Fruit fly (Drosophila melanogaster) whole organism, adult: ENCODE data around the gene na.
"Not testable (repeated sequence)": the region's sequence is repeated elsewhere in the genome, so short reads cannot be mapped to it uniquely, and the experiment has no call there.

Experiments used
- CG11617 ChIP-seq: fragments of 200-800 bp; sonication (Bioruptor generic); optimal IDR thresholded peaks from 2 replicates; lab custom pipeline; 2017; ENCODE audit warnings: mild to moderate bottlenecking, missing biosample characterization, missing genetic modification reagents, missing genetic modification characterization
- CG12768 ChIP-seq: fragments of 200-800 bp; sonication (Bioruptor generic); optimal IDR thresholded peaks from 2 replicates; lab custom pipeline; 2017; ENCODE audit warnings: missing biosample characterization, missing genetic modification characterization, mild to moderate bottlenecking, moderate library complexity, missing genetic modification reagents
- CG14711 ChIP-seq: fragments of 200-800 bp; sonication (Bioruptor generic); optimal IDR thresholded peaks from 2 replicates; lab custom pipeline; 2018; ENCODE audit warnings: missing biosample characterization, mild to moderate bottlenecking, missing genetic modification characterization, moderate library complexity
- CG1620 ChIP-seq: fragments of 200-800 bp; sonication (Bioruptor generic); optimal IDR thresholded peaks from 2 replicates; lab custom pipeline; 2016; ENCODE audit warnings: missing biosample characterization, missing genetic modification characterization
- CG7045 ChIP-seq: fragments of 200-800 bp; sonication (Bioruptor generic); optimal IDR thresholded peaks from 2 replicates; lab custom pipeline; 2017; ENCODE audit warnings: missing biosample characterization, mild to moderate bottlenecking, missing genetic modification characterization
- CG7101 ChIP-seq: fragments of 200-800 bp; sonication (Bioruptor generic); optimal IDR thresholded peaks from 2 replicates; lab custom pipeline; 2018; ENCODE audit warnings: missing biosample characterization, mild to moderate bottlenecking, missing genetic modification characterization, moderate library complexity
- Clk ChIP-seq: fragments of 200-800 bp; sonication (Bioruptor generic); optimal IDR thresholded peaks from 2 replicates; lab custom pipeline; 2017; ENCODE audit warnings: missing biosample characterization, missing genetic modification characterization
- Crg-1 ChIP-seq: fragments of 200-800 bp; sonication (Bioruptor generic); optimal IDR thresholded peaks from 2 replicates; lab custom pipeline; 2016; ENCODE audit warnings: missing biosample characterization, missing genetic modification characterization
- Hr96 ChIP-seq: fragments of 200-800 bp; sonication (Bioruptor generic); optimal IDR thresholded peaks from 2 replicates; lab custom pipeline; 2016; ENCODE audit warnings: missing biosample characterization, missing genetic modification characterization
- Mnt ChIP-seq: fragments of 200-800 bp; sonication (Bioruptor generic); optimal IDR thresholded peaks from 2 replicates; lab custom pipeline; 2016; ENCODE audit warnings: missing biosample characterization, mild to moderate bottlenecking, missing genetic modification characterization
- bab1 ChIP-seq: fragments of 200-800 bp; sonication (Bioruptor generic); optimal IDR thresholded peaks from 3 replicates; lab custom pipeline; 2019; ENCODE audit warnings: missing biosample characterization, mild to moderate bottlenecking, missing genetic modification characterization, moderate library complexity
- cic ChIP-seq: fragments of 200-800 bp; sonication (Bioruptor generic); optimal IDR thresholded peaks from 2 replicates; lab custom pipeline; 2017; ENCODE audit warnings: missing biosample characterization, mild to moderate bottlenecking, missing genetic modification characterization, moderate library complexity
- cnc ChIP-seq, 2 experiments: fragments of >200 bp; optimal IDR thresholded peaks; 2 replicates each; lab custom pipeline; 2017
- kay ChIP-seq: fragments of 200-800 bp; sonication (Bioruptor generic); peaks from one replicate; lab custom pipeline; 2016; ENCODE audit warnings: missing biosample characterization, missing genetic modification characterization, borderline replicate concordance
- ovo ChIP-seq: fragments of 200-800 bp; sonication (Bioruptor generic); optimal IDR thresholded peaks from 2 replicates; lab custom pipeline; 2016; ENCODE audit warnings: missing biosample characterization, missing genetic modification characterization
- pad ChIP-seq: fragments of 200-800 bp; sonication (Bioruptor generic); optimal IDR thresholded peaks from 3 replicates; lab custom pipeline; 2017; ENCODE audit warnings: missing biosample characterization, missing genetic modification characterization, mild to moderate bottlenecking, moderate library complexity, missing genetic modification reagents
- tj ChIP-seq: fragments of 200-800 bp; sonication (Bioruptor generic); optimal IDR thresholded peaks from 3 replicates; lab custom pipeline; 2017; ENCODE audit warnings: missing biosample characterization, mild to moderate bottlenecking, missing genetic modification characterization, moderate library complexity
- toe ChIP-seq: fragments of 200-800 bp; sonication (Bioruptor generic); optimal IDR thresholded peaks from 2 replicates; lab custom pipeline; 2016; ENCODE audit warnings: missing biosample characterization, missing genetic modification characterization

na gene

DNA sequence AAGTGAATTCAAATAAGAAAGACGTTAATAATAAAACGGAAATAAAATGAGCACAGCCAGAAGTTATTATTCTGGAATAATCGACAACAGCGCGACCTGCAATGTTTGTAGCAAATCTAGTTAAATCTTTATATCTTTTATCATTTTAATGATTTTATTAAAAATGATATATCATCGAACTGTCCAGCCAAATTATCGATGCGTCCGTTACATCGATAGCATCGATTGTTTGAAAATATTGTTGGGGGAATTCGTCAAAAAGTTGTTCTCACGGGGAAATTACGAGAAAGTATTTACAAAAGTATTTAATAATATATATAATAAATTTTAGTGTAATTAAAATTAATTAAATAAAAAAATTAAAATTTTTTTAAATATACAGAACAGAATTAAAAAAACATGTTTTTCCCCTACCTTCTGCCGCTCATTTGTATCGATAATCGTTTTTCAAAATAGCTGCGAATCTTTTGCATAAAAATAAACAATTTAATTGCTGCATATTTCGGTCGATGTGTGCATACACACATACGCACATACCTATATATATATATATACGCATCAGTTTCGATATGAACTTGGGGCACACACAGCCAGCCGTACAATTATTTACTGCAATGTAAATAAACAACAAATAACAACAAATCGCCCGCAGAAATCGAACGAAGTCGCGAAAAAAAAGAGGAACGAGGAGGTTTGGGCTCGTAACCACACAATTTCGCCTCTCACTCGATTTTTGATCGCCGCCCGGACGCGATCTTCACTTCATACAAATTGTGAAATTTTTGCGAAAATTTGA lies 23.0 kb upstream of the na start, which contains the start of gene CG32599:
CG32599 (plus strand) TSS at position 746 of the 796 bp plus-strand sequence.
- no peak for TF ChIP-seq toe (GFP tag; lab: Kevin White, UChicago)
- peak; percentile 21 for TF ChIP-seq CG7101
- peak; percentile 44 for TF ChIP-seq CG14711

DNA sequence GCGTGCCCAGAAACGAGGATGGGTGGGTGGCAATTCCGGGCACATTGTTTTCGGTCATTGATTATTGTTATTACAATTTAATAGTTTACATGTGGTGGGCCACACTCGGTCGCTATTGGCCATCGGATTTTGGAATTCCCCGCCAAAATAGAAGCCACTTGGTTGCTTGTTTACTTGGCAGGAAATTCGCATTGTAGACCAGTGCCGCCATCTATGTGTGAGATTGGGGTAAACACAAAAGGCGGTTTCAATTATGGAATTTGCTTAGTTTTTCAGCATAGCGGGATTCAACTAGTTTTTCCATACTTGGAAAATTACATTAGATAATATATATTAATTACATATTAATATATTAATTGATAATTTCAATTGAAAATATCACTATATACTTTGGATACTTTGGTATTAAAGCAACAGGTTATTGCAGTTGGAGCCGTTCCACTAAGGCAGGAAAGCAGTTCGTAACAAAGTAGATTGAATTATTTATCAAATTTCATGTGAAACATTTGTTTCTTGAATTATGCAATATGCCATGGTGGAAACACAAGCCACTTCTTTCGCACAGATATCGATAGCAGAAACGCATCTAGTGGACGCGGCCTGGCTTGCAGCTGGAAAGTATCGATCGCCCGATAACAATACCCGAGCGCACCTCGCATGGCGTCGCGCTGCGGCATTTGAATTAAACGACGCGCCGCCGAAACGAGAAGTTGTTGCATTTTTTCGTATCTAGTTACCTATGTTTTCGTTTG lies 19.0 kb upstream of the na start, which contains the start of gene mud:
mud (plus strand) TSS at position 698 of the 752 bp plus-strand sequence.
- no peak for TF ChIP-seq ovo (GFP tag; lab: Kevin White, UChicago)
- no peak for TF ChIP-seq Clk (GFP tag; lab: Kevin White, UChicago)
- no peak for TF ChIP-seq CG11617 (GFP tag; lab: Kevin White, UChicago)
- TF ChIP-seq Mnt: no peak
- TF ChIP-seq Hr96: no peak
- no peak for TF ChIP-seq cic (GFP tag; lab: Kevin White, UChicago)
- TF ChIP-seq kay (GFP tag; lab: Kevin White, UChicago): peak; percentile 10
- TF ChIP-seq CG7101: no peak
- no peak for TF ChIP-seq tj (GFP tag; lab: Kevin White, UChicago)

DNA sequence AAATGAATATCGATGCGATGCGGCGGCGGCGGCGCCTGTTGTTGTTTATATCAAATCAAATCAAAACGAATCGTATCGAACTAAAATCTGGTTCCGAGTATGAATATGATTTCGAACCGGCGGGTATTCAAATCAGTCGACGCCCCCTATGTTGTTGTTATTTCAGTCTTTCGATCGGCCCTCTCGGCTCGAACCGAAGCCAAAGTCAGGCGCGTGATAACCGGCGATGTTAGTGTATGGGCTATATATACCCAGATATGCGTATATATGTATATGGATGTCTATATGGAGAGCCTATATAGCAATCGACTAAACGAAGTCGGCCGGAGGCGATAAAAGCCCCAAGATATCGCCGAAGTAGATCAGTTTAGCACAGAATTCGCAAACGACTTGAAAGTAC lies 5.3 kb upstream of the na start, which contains the start of the genes CG46317 and Tat:
CG46317 (plus strand) TSS at position 361 of the 400 bp plus-strand sequence.
Tat (plus strand) TSS at position 361 of the 400 bp plus-strand sequence.
- TF ChIP-seq CG14711: no peak
- no peak for TF ChIP-seq ovo (GFP tag; lab: Kevin White, UChicago)
- no peak for TF ChIP-seq Mnt
- no peak for TF ChIP-seq Crg-1

dm6 chrX:14265149-14265548 lies 1.0 kb upstream of the na start:
- TF ChIP-seq toe (GFP tag; lab: Kevin White, UChicago): no peak
- no peak for TF ChIP-seq cic (GFP tag; lab: Kevin White, UChicago)
- TF ChIP-seq Hr96: no peak
- TF ChIP-seq pad (GFP tag; lab: Kevin White, UChicago): no peak
- TF ChIP-seq bab1: no peak
- TF ChIP-seq Mnt: no peak
- no peak for TF ChIP-seq CG11617 (GFP tag; lab: Kevin White, UChicago)
- no peak for TF ChIP-seq CG14711
- no peak for TF ChIP-seq kay (GFP tag; lab: Kevin White, UChicago)
- TF ChIP-seq CG7045 (GFP tag; lab: Kevin White, UChicago): no peak
- TF ChIP-seq CG12768 (GFP tag; lab: Kevin White, UChicago): no peak
- no peak for TF ChIP-seq cnc (optimal IDR thresholded peaks at IDR 0.05; lab: Kevin White, UChicago)
- TF ChIP-seq CG1620: no peak
- no peak for TF ChIP-seq Crg-1
- TF ChIP-seq Clk (GFP tag; lab: Kevin White, UChicago): no peak
- no peak for TF ChIP-seq CG7101
- no peak for TF ChIP-seq ovo (GFP tag; lab: Kevin White, UChicago)
- TF ChIP-seq tj (GFP tag; lab: Kevin White, UChicago): no peak

- TF ChIP-seq Crg-1 (no peak), ovo (GFP tag; lab: Kevin White, UChicago) (no peak), Mnt (no peak), kay (GFP tag; lab: Kevin White, UChicago) (no peak), CG1620 (no peak), toe (GFP tag; lab: Kevin White, UChicago) (no peak), CG14711 (no peak), CG11617 (GFP tag; lab: Kevin White, UChicago) (no peak), CG7101 (no peak), cnc (optimal IDR thresholded peaks at IDR 0.05; lab: Kevin White, UChicago) (no peak), cic (GFP tag; lab: Kevin White, UChicago) (no peak), tj (GFP tag; lab: Kevin White, UChicago) (no peak)
Measured at dm6 chrX:14277435-14277834, 11.3 kb downstream of the na start, which contains the start of gene Muc12Ea. Gene Muc12Ea (plus strand): TSS chrX:14277735.

dm6 chrX:14289293-14289692 lies 23.1 kb downstream of the na start, which contains the start of gene CG9400:
Gene CG9400 (minus strand): TSS chrX:14289393.
- no peak for TF ChIP-seq ovo (GFP tag; lab: Kevin White, UChicago)
- TF ChIP-seq Crg-1: no peak
- TF ChIP-seq CG1620: no peak
- no peak for TF ChIP-seq CG7101
- no peak for TF ChIP-seq CG7045 (GFP tag; lab: Kevin White, UChicago)
- no peak for TF ChIP-seq tj (GFP tag; lab: Kevin White, UChicago)
- TF ChIP-seq CG12768 (GFP tag; lab: Kevin White, UChicago): no peak
- TF ChIP-seq Mnt: no peak

- not testable (repeated sequence) for TF ChIP-seq cnc (optimal IDR thresholded peaks at IDR 0.05; lab: Kevin White, UChicago); Crg-1; Mnt
Measured at dm6 chrX:14315483-14315882, 49.3 kb downstream of the na start, which contains the start of gene betaNACtes2. Gene betaNACtes2 (minus strand): TSS chrX:14315583.
